Worm (Caenorhabditis elegans) whole organism, L3 larva: ENCODE results near the gene Y37H2A.1.

Source experiments
- R02D3.7 ChIP-seq: fragments of 150-350 bp; optimal IDR thresholded peaks from 2 replicates; lab custom pipeline; 2014; ENCODE audit warnings: missing biosample characterization, missing genetic modification characterization
- aly-2 ChIP-seq: fragments of 150-350 bp; optimal IDR thresholded peaks from 2 replicates; lab custom pipeline; 2014; ENCODE audit warnings: missing biosample characterization, missing genetic modification characterization
- ceh-28 ChIP-seq: fragments of 150-350 bp; optimal IDR thresholded peaks from 2 replicates; lab custom pipeline; 2014; ENCODE audit warnings: missing biosample characterization, missing genetic modification reagents, missing genetic modification characterization
- nfya-1 ChIP-seq: sonication (generic microtip); optimal IDR thresholded peaks from 2 replicates; lab custom pipeline; 2017; ENCODE audit warnings: missing genetic modification characterization, mild to moderate bottlenecking, missing compliant biosample characterization, antibody characterized with exemption, moderate library complexity; ENCODE audit not compliant: insufficient read depth
- nhr-12 ChIP-seq: fragments of 150-350 bp; optimal IDR thresholded peaks from 2 replicates; lab custom pipeline; 2014; ENCODE audit warnings: missing biosample characterization, missing genetic modification characterization
- nhr-28 ChIP-seq: fragments of 150-350 bp; optimal IDR thresholded peaks from 2 replicates; lab custom pipeline; 2014; ENCODE audit warnings: missing biosample characterization, missing genetic modification characterization
- pqm-1 ChIP-seq: fragments of 150-350 bp; optimal IDR thresholded peaks from 2 replicates; lab custom pipeline; 2017; ENCODE audit warnings: missing biosample characterization, missing genetic modification characterization, inconsistent platforms
- ztf-4 ChIP-seq: fragments of 150-350 bp; optimal IDR thresholded peaks from 2 replicates; lab custom pipeline; 2014; ENCODE audit warnings: missing biosample characterization, missing genetic modification characterization

DNA sequence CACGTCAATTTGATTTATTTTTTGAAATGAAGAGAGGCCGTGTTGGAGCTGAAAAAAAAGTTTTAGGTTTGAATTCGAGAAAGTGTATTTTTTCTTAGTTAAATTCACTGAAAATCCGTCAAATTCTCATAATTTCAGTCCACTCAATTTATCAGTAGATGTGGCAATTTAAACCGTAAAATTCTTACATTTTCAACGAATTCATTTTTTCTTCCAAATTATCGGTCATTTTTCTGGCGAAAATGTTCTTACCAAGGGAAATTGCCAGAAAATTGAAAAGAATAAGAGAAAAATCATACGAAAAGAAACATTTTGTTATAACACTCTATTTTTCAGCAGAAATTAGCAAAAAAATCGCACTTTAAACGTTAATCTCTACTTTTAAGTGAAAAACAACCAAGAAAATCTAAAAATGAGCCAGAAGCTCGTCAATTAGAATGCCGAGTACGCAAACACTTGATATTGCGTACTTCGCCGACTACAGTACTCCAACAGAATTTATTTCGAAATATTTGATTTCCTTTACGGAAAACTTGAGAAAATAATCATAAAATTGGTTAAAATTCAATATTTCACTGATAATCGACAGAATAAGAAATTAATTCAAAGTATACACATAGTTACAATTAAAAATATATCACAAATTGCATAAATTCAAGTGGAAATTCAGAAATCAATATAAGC lies 22.8 kb upstream of the Y37H2A.1 start, which contains the start of gene fbxa-106:
- TF ChIP-seq pqm-1 (tag; lab: Kevin White, UChicago) (no peak), ztf-4 (tag; lab: Kevin White, UChicago) (no peak), nfya-1 (tag; lab: Kevin White, UChicago) (no peak), nhr-28 (tag; lab: Kevin White, UChicago) (no peak), nhr-12 (no peak), R02D3.7 (tag; lab: Kevin White, UChicago) (no peak), aly-2 (tag; lab: Kevin White, UChicago) (no peak), ceh-28 (no peak)
